Worm (Caenorhabditis elegans) whole organism, L1 larva: ENCODE data around the gene C29A12.1.

ENCODE experiments used
- ama-1 ChIP-seq: fragments of 150-350 bp; optimal IDR thresholded peaks from 2 replicates; lab custom pipeline; 2014
- hlh-17 ChIP-seq: fragments of 200-800 bp; sonication (Bioruptor generic); optimal IDR thresholded peaks from 2 replicates; lab custom pipeline; 2018; ENCODE audit warnings: missing genetic modification characterization, mild to moderate bottlenecking, missing compliant biosample characterization, moderate library complexity, borderline replicate concordance
- isw-1 ChIP-seq: fragments of 200-800 bp; sonication (Bioruptor generic); IDR thresholded peaks from 2 replicates; pipeline ENCODE4 v1.3.6; 2022; ENCODE audit warnings: missing genetic modification characterization, missing compliant biosample characterization
- lin-39 ChIP-seq: fragments of 150-350 bp; optimal IDR thresholded peaks from 2 replicates; lab custom pipeline; 2014; ENCODE audit warnings: missing biosample characterization, missing genetic modification reagents, missing genetic modification characterization
- mdl-1 ChIP-seq, 2 experiments: fragments of 150-350 bp; optimal IDR thresholded peaks; 2 replicates each; lab custom pipeline; 2014 to 2017; ENCODE audit warnings: missing biosample characterization in 2 of 2, missing genetic modification characterization in 2 of 2, inconsistent platforms in 1 of 2
- nhr-237 ChIP-seq: fragments of 150-350 bp; optimal IDR thresholded peaks from 2 replicates; lab custom pipeline; 2014; ENCODE audit warnings: missing biosample characterization, missing genetic modification characterization
- tlp-1 ChIP-seq: fragments of 150-350 bp; optimal IDR thresholded peaks from 2 replicates; lab custom pipeline; 2014; ENCODE audit warnings: missing biosample characterization, missing genetic modification characterization
- unc-86 ChIP-seq: sonication (generic microtip); optimal IDR thresholded peaks from 2 replicates; lab custom pipeline; 2016; ENCODE audit warnings: missing genetic modification characterization, missing compliant biosample characterization
- zag-1 ChIP-seq: fragments of 150-350 bp; optimal IDR thresholded peaks from 2 replicates; lab custom pipeline; 2014; ENCODE audit warnings: missing biosample characterization, missing genetic modification characterization
- zip-4 ChIP-seq: fragments of 200-800 bp; sonication (Bioruptor generic); optimal IDR thresholded peaks from 2 replicates; lab custom pipeline; 2018; ENCODE audit warnings: mild to moderate bottlenecking, missing genetic modification characterization, moderate library complexity, missing compliant biosample characterization
- ztf-4 ChIP-seq: fragments of 150-350 bp; optimal IDR thresholded peaks from 2 replicates; lab custom pipeline; 2014; ENCODE audit warnings: missing biosample characterization, missing genetic modification characterization

ce11 chrV:10832862-10833261 is 19.6 kb upstream of the C29A12.1 start:
- TF ChIP-seq mdl-1 (tag; optimal IDR thresholded peaks at IDR 0.05; lab: Kevin White, UChicago) (no peak), unc-86 (no peak), ztf-4 (tag; lab: Kevin White, UChicago) (no peak), isw-1 (GFP tag; lab: Robert Waterston, UW) (no peak), ama-1 (lab: Kevin White, UChicago) (no peak), zag-1 (tag; lab: Kevin White, UChicago) (no peak), zip-4 (no peak), lin-39 (tag; lab: Kevin White, UChicago) (no peak), nhr-237 (no peak), tlp-1 (tag; lab: Kevin White, UChicago) (no peak), hlh-17 (no peak)
